Worm (Caenorhabditis elegans) whole organism, late embryonic: Measurements from ENCODE around the gene mev-1.

Experiments used
- che-1 ChIP-seq: sonication (generic microtip); optimal IDR thresholded peaks from 2 replicates; lab custom pipeline; 2016; ENCODE audit warnings: mild to moderate bottlenecking, missing genetic modification characterization, missing compliant biosample characterization
- hlh-6 ChIP-seq: sonication (generic microtip); optimal IDR thresholded peaks from 2 replicates; lab custom pipeline; 2016; ENCODE audit warnings: missing genotype, missing genetic modification characterization, missing compliant biosample characterization
- madf-2 ChIP-seq: sonication (generic microtip); optimal IDR thresholded peaks from 2 replicates; lab custom pipeline; 2017; ENCODE audit warnings: missing genetic modification characterization, missing compliant biosample characterization
- odd-2 ChIP-seq: sonication (generic microtip); optimal IDR thresholded peaks from 2 replicates; lab custom pipeline; 2017; ENCODE audit warnings: antibody characterized with exemption, mild to moderate bottlenecking, missing genetic modification characterization, missing compliant biosample characterization
- rnt-1 ChIP-seq: sonication (generic microtip); optimal IDR thresholded peaks from 2 replicates; lab custom pipeline; 2016; ENCODE audit warnings: missing genetic modification characterization, missing compliant biosample characterization

mev-1 gene

ce11 chrIII:10383804-10384203, 49.7 kb downstream of the mev-1 start:
- TF ChIP-seq hlh-6 (tag; lab: Kevin White, UChicago) (no peak), rnt-1 (no peak), odd-2 (tag; lab: Kevin White, UChicago) (no peak), madf-2 (tag; lab: Kevin White, UChicago) (no peak), che-1 (tag; lab: Kevin White, UChicago) (no peak)
